Worm (Caenorhabditis elegans) whole organism, early embryonic: ENCODE results near the gene srv-27.

Experiments used
- ama-1 ChIP-seq: fragments of 150-350 bp; optimal IDR thresholded peaks from 2 replicates; lab custom pipeline; 2014
- ets-7 ChIP-seq: sonication (generic microtip); optimal IDR thresholded peaks from 2 replicates; lab custom pipeline; 2016; ENCODE audit warnings: missing genotype, missing genetic modification characterization, missing compliant biosample characterization
- flt-1 ChIP-seq: fragments of 200-800 bp; sonication (Bioruptor generic); IDR thresholded peaks from 2 replicates; pipeline ENCODE4 v1.3.6; 2022; ENCODE audit warnings: missing genetic modification characterization, missing compliant biosample characterization
- hmg-4 ChIP-seq: fragments of 200-800 bp; sonication (Bioruptor generic); optimal IDR thresholded peaks from 2 replicates; lab custom pipeline; 2018; ENCODE audit warnings: mild to moderate bottlenecking, missing genetic modification characterization, missing compliant biosample characterization
- hnd-1 ChIP-seq: sonication (generic microtip); optimal IDR thresholded peaks from 2 replicates; lab custom pipeline; 2016; ENCODE audit warnings: missing genetic modification characterization, missing compliant biosample characterization
- pes-1 ChIP-seq: fragments of 200-800 bp; sonication (Bioruptor generic); IDR thresholded peaks from 2 replicates; pipeline ENCODE4 v1.3.6; 2022; ENCODE audit warnings: missing genetic modification reagents, missing genetic modification characterization, missing compliant biosample characterization
- sea-1 ChIP-seq: fragments of 200-800 bp; sonication (Bioruptor generic); conservative IDR thresholded peaks from 2 replicates; pipeline ENCODE4 v1.3.6; 2022; ENCODE audit warnings: missing genetic modification characterization, missing compliant biosample characterization

DNA sequence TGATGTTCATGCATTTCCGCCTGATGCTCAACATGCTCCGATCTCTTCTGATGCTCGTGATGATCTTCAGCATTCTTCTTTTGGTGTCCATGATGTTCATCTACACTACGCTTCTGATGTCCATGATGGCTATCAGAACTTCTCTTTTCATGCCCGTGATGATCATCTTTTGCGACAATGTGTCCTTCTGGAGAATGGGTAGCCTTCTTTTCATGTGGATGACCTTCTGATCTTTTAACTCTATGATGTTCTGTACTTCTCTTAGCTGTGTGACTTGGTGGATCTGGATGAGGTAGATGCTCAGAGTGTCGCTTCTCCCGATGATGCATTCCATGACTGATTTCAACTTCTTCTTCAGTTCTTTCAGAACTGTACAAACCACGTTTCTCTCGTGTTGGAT, 39.2 kb downstream of the srv-27 start:
- TF ChIP-seq ama-1 (no peak), ets-7 (tag; lab: Kevin White, UChicago) (no peak), hnd-1 (tag; lab: Kevin White, UChicago) (no peak), hmg-4 (GFP tag; lab: Kevin White, UChicago) (no peak), sea-1 (GFP tag; lab: Robert Waterston, UW) (no peak), pes-1 (no peak), flt-1 (GFP tag; lab: Robert Waterston, UW) (no peak)
